Worm (Caenorhabditis elegans): ENCODE measurements around the gene B0432.14.

ce11 chrII:220602-221001 is 43.6 kb upstream of the B0432.14 start, which contains the start of gene ubxn-3:
- TF ChIP-seq flt-1 (GFP tag; IDR thresholded peaks at IDR 0.05) (no peak), cog-1 (tag; optimal IDR thresholded peaks at IDR 0.05) (no peak), ref-1 (GFP tag; conservative IDR thresholded peaks at IDR 0.05) (no peak), tab-1 (GFP tag; IDR thresholded peaks at IDR 0.05) (no peak)
